Fruit fly (Drosophila melanogaster) whole organism, pupa: ENCODE measurements around the gene Tollo.

Source experiments
- CG10348 ChIP-seq: fragments of 200-800 bp; sonication (Bioruptor generic); IDR thresholded peaks from 2 replicates; pipeline ENCODE4 v1.3.6; 2022; ENCODE audit warnings: missing biosample characterization, missing genetic modification characterization
- CG12605 ChIP-seq: fragments of 200-800 bp; sonication (Bioruptor generic); IDR thresholded peaks from 2 replicates; pipeline ENCODE4 v1.3.6; 2022; ENCODE audit warnings: missing biosample characterization, missing genetic modification characterization
- CG14655 ChIP-seq: fragments of 200-800 bp; sonication (Bioruptor generic); optimal IDR thresholded peaks from 3 replicates; lab custom pipeline; 2017; ENCODE audit warnings: mild to moderate bottlenecking, missing biosample characterization, missing genetic modification reagents, missing genetic modification characterization
- CG32121 ChIP-seq: fragments of 200-800 bp; sonication (Bioruptor generic); IDR thresholded peaks from 2 replicates; pipeline ENCODE4 v1.3.6; 2022; ENCODE audit warnings: missing biosample characterization, missing genetic modification characterization
- CG34367 ChIP-seq: fragments of 200-800 bp; sonication (Bioruptor generic); optimal IDR thresholded peaks from 2 replicates; lab custom pipeline; 2018; ENCODE audit warnings: missing biosample characterization, mild to moderate bottlenecking, missing genetic modification characterization
- CG8159 ChIP-seq: fragments of 200-800 bp; sonication (Bioruptor generic); optimal IDR thresholded peaks from 3 replicates; lab custom pipeline; 2018; ENCODE audit warnings: missing biosample characterization, mild to moderate bottlenecking, missing genetic modification characterization, moderate library complexity
- CG8301 ChIP-seq: fragments of 200-800 bp; sonication (Bioruptor generic); optimal IDR thresholded peaks from 2 replicates; lab custom pipeline; 2018; ENCODE audit warnings: missing biosample characterization, mild to moderate bottlenecking, missing genetic modification characterization
- CG9948 ChIP-seq: fragments of 200-800 bp; sonication (Bioruptor generic); optimal IDR thresholded peaks from 2 replicates; lab custom pipeline; 2018; ENCODE audit warnings: missing biosample characterization, mild to moderate bottlenecking, missing genetic modification characterization, moderate library complexity
- EcR ChIP-seq: fragments of 200-800 bp; sonication (Bioruptor generic); optimal IDR thresholded peaks from 3 replicates; lab custom pipeline; 2019; ENCODE audit warnings: missing biosample characterization, missing genetic modification characterization, mild to moderate bottlenecking, moderate library complexity, missing genetic modification reagents
- Pif1A ChIP-seq: fragments of 200-800 bp; sonication (Bioruptor generic); optimal IDR thresholded peaks from 3 replicates; lab custom pipeline; 2016; ENCODE audit warnings: missing biosample characterization, missing genetic modification characterization
- fd96Ca ChIP-seq: fragments of 200-800 bp; sonication (Bioruptor generic); IDR thresholded peaks from 3 replicates; pipeline ENCODE4 v1.3.6; 2022; ENCODE audit warnings: missing biosample characterization, missing genetic modification characterization

Gene Tollo

dm6 chr3L:15286948-15287347 is 51.5 kb downstream of the Tollo start:
- TF ChIP-seq CG9948 (tag; lab: Kevin White, UChicago), result no peak
- no peak for TF ChIP-seq Pif1A (GFP tag; lab: Kevin White, UChicago)
- TF ChIP-seq CG14655, result no peak
- TF ChIP-seq CG8159 (tag; lab: Kevin White, UChicago), result no peak
- no peak for TF ChIP-seq CG8301 (tag; lab: Kevin White, UChicago)
- no peak for TF ChIP-seq EcR (GFP tag; lab: Kevin White, UChicago)
- TF ChIP-seq, all 21 proteins: peak for 0

dm6 chr3L:15289257-15289762 is 53.9 kb downstream of the Tollo start:
- TF ChIP-seq CG34367 (tag; lab: Kevin White, UChicago), result no peak
- no peak for TF ChIP-seq CG10348 (GFP tag; lab: Robert Waterston, UW)
- no peak for TF ChIP-seq CG32121 (GFP tag; lab: Robert Waterston, UW)
- no peak for TF ChIP-seq fd96Ca
- no peak for TF ChIP-seq CG12605 (GFP tag; lab: Robert Waterston, UW)
- TF ChIP-seq, all 21 proteins: peak for 0
